Fruit fly (Drosophila melanogaster): ENCODE measurements around the gene Imp.

The Imp gene

dm6 chrX:10750676-10751075 is 73.4 kb downstream of the Imp start:
- TF ChIP-seq CG3838 (GFP tag; optimal IDR thresholded peaks at IDR 0.05) (no peak), gt (GFP tag; IDR thresholded peaks at IDR 0.05) (no peak), CG34224 (GFP tag; IDR thresholded peaks at IDR 0.05; ENCODE audit: partially characterized antibody) (no peak), CG31388 (GFP tag; optimal IDR thresholded peaks at IDR 0.05) (no peak), dm (GFP tag; optimal IDR thresholded peaks at IDR 0.05) (no peak), sens (GFP tag) (peak; percentile 75), Poxn (GFP tag; IDR thresholded peaks at IDR 0.05) (no peak), Dek (tag; optimal IDR thresholded peaks at IDR 0.05) (no peak), aop (GFP tag; IDR thresholded peaks at IDR 0.05) (no peak), prd (optimal IDR thresholded peaks at IDR 0.05) (no peak), prd (GFP tag; IDR thresholded peaks at IDR 0.05) (peak; percentile 55; the same call in 2 of the 3 replicates), CG18599 (GFP tag; optimal IDR thresholded peaks at IDR 0.05) (peak; percentile 22), bsh (GFP tag; optimal IDR thresholded peaks at IDR 0.05) (peak in 1 of 2 experiments; percentile 10), tup (GFP tag; optimal IDR thresholded peaks at IDR 0.05) (no peak), Ets65A (GFP tag) (peak; percentile 84), TFAM (GFP tag; optimal IDR thresholded peaks at IDR 0.05) (no peak), sima (GFP tag; optimal IDR thresholded peaks at IDR 0.05) (no peak), Med (GFP tag) (peak; percentile 17), Mad (GFP tag; optimal IDR thresholded peaks at IDR 0.05) (no peak), CG14014 (GFP tag; IDR thresholded peaks at IDR 0.05) (no peak), Lhr (GFP tag; optimal IDR thresholded peaks at IDR 0.05) (no peak)

dm6 chrX:10748647-10749046 is 75.4 kb downstream of the Imp start:
- TF ChIP-seq sens (GFP tag): peak; percentile 60
- peak; percentile 57 for TF ChIP-seq exex (tag; optimal IDR thresholded peaks at IDR 0.05)
- TF ChIP-seq Dad (GFP tag; optimal IDR thresholded peaks at IDR 0.05): no peak
- no peak for TF ChIP-seq CG6272 (GFP tag; IDR thresholded peaks at IDR 0.05)
- TF ChIP-seq sug (tag; optimal IDR thresholded peaks at IDR 0.05): peak; percentile 36
- TF ChIP-seq mirr (GFP tag; optimal IDR thresholded peaks at IDR 0.05): peak; percentile 40
- peak; percentile 10 for TF ChIP-seq grn (GFP tag; optimal IDR thresholded peaks at IDR 0.05)
- no peak for TF ChIP-seq insv (GFP tag; optimal IDR thresholded peaks at IDR 0.05)
- TF ChIP-seq CG6175 (GFP tag; IDR thresholded peaks at IDR 0.05): no peak
- peak; percentile 1 for TF ChIP-seq CG13894 (tag; optimal IDR thresholded peaks at IDR 0.05)

dm6 chrX:10745590-10745953 is 78.5 kb downstream of the Imp start:
- TF ChIP-seq HLH3B (GFP tag; IDR thresholded peaks at IDR 0.05): 0 out of 2 replicates have a peak, but pooled peaks have one; percentile 3
- TF ChIP-seq h (optimal IDR thresholded peaks at IDR 0.05): no peak
- no peak for TF ChIP-seq Dad (GFP tag; optimal IDR thresholded peaks at IDR 0.05)
- no peak for TF ChIP-seq fd102C (GFP tag; optimal IDR thresholded peaks at IDR 0.05)
- 0 out of 2 replicates have a peak, but pooled peaks have one; percentile 1 for TF ChIP-seq CG31224 (GFP tag; IDR thresholded peaks at IDR 0.05)
- TF ChIP-seq CG12071 (GFP tag; optimal IDR thresholded peaks at IDR 0.05): no peak
- TF ChIP-seq eve (GFP tag; optimal IDR thresholded peaks at IDR 0.05): no peak
- peak in 1 of 2 experiments; percentile 20 for TF ChIP-seq Hr78 (GFP tag; optimal IDR thresholded peaks at IDR 0.05)
- no peak for TF ChIP-seq CG6272 (GFP tag; IDR thresholded peaks at IDR 0.05)
- TF ChIP-seq Bgb (GFP tag; IDR thresholded peaks at IDR 0.05; ENCODE audit: partially characterized antibody): no peak
- TF ChIP-seq gsb (GFP tag; IDR thresholded peaks at IDR 0.05): 0 out of 2 replicates have a peak, but pooled peaks have one; percentile 1
